Worm (Caenorhabditis elegans): ENCODE results near the gene acd-4.

DNA sequence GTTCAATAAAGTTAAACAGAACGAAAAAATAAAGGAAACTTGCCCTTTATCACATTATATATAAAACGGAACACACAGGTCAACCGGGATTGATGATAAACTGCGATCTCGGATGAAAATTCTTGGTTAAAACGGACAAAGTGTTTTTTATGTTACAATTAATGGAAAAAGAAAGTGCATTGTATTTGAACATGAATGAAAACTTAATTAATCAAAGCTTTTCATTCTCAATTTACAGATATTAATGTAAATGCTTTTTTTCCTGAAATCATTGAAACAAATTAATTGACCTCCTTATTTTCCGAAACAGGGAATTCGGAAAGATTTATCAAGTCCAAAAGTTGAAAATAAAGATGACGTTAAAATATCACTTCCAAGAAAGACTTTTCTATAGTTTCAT, 36.6 kb upstream of the acd-4 start, which contains the start of gene F41E6.8:
- TF ChIP-seq egl-27 (tag; optimal IDR thresholded peaks at IDR 0.05) (no peak), mdl-1 (tag; optimal IDR thresholded peaks at IDR 0.05) (no peak), jun-1 (tag; optimal IDR thresholded peaks at IDR 0.05) (no peak), skn-1 (tag; optimal IDR thresholded peaks at IDR 0.05) (no peak), unc-98 (GFP tag; IDR thresholded peaks at IDR 0.05) (no peak)

Measured in whole organism, L1 larva.